Fruit fly (Drosophila melanogaster): ENCODE data around the gene CG18628.

The CG18628 gene

dm6 chr3L:10665433-10666150, 26.1 kb downstream of the CG18628 start (continued):
- peak; percentile 67 for TF ChIP-seq Sry-β (GFP tag; optimal IDR thresholded peaks at IDR 0.05)
- no peak for TF ChIP-seq dan (GFP tag; IDR thresholded peaks at IDR 0.05)
- peak; percentile 74 for TF ChIP-seq CG6272 (GFP tag; IDR thresholded peaks at IDR 0.05)
- TF ChIP-seq CG31441 (GFP tag; IDR thresholded peaks at IDR 0.05): peak; percentile 97
- peak; percentile 83 for TF ChIP-seq MTF-1 (GFP tag; optimal IDR thresholded peaks at IDR 0.05; ENCODE audit: borderline replicate concordance)
- peak; percentile 91 for TF ChIP-seq ewg (GFP tag; optimal IDR thresholded peaks at IDR 0.05)
- TF ChIP-seq BEAF-32 (GFP tag; optimal IDR thresholded peaks at IDR 0.05): peak; percentile 21
- TF ChIP-seq CG17568 (GFP tag; optimal IDR thresholded peaks at IDR 0.05): peak; percentile 95
- peak; percentile 95 for TF ChIP-seq CG10147 (GFP tag; optimal IDR thresholded peaks at IDR 0.05)
- peak; percentile 92 for TF ChIP-seq CG13123 (GFP tag; optimal IDR thresholded peaks at IDR 0.05)
- peak; percentile 96 for TF ChIP-seq CG34376 (GFP tag; optimal IDR thresholded peaks at IDR 0.05)
- peak; percentile 85 for TF ChIP-seq CG12744 (GFP tag; optimal IDR thresholded peaks at IDR 0.05)
- peak; percentile 9 for TF ChIP-seq CG14965 (GFP tag; optimal IDR thresholded peaks at IDR 0.05; ENCODE audit: borderline replicate concordance)
- peak; percentile 97 for TF ChIP-seq tio (GFP tag; optimal IDR thresholded peaks at IDR 0.05)
- peak; percentile 67 for TF ChIP-seq NK7.1 (GFP tag; optimal IDR thresholded peaks at IDR 0.05)
- peak; percentile 91 for TF ChIP-seq CG3847 (GFP tag; IDR thresholded peaks at IDR 0.05)
- no peak for TF ChIP-seq pzg (GFP tag; optimal IDR thresholded peaks at IDR 0.05)
- peak; percentile 56 for TF ChIP-seq sima (GFP tag; optimal IDR thresholded peaks at IDR 0.05)
- TF ChIP-seq her (GFP tag; optimal IDR thresholded peaks at IDR 0.05): peak; percentile 35
- TF ChIP-seq CG16779 (GFP tag; IDR thresholded peaks at IDR 0.05): 0 out of 2 replicates have a peak, but pooled peaks have one; percentile 57
- TF ChIP-seq dpn (GFP tag; optimal IDR thresholded peaks at IDR 0.05): peak; percentile 86 to 95
- peak; percentile 85 for TF ChIP-seq Adf1 (GFP tag; IDR thresholded peaks at IDR 0.05)
- TF ChIP-seq eve (GFP tag; optimal IDR thresholded peaks at IDR 0.05): peak; percentile 79 to 100
- peak; percentile 72 for TF ChIP-seq CG8478 (optimal IDR thresholded peaks at IDR 0.05)
- peak; percentile 69 for TF ChIP-seq CG9609 (GFP tag; optimal IDR thresholded peaks at IDR 0.05)
- TF ChIP-seq sob (GFP tag; IDR thresholded peaks at IDR 0.05): peak; percentile 85; the same call in 1 of the 2 replicates
- TF ChIP-seq CG12769 (tag; optimal IDR thresholded peaks at IDR 0.05): peak; percentile 92
- TF ChIP-seq Hr51 (GFP tag; optimal IDR thresholded peaks at IDR 0.05): peak; percentile 93 to 99
- peak; percentile 96 for TF ChIP-seq Hr3 (GFP tag; optimal IDR thresholded peaks at IDR 0.05)
- peak in 2 of 3 experiments; percentile 73 to 98 for TF ChIP-seq Stat92E (GFP tag; optimal IDR thresholded peaks at IDR 0.05)
- TF ChIP-seq pho (GFP tag; optimal IDR thresholded peaks at IDR 0.05): peak; percentile 83
- TF ChIP-seq ash1 (GFP tag; optimal IDR thresholded peaks at IDR 0.05): peak; percentile 66
- TF ChIP-seq CG7556 (GFP tag; optimal IDR thresholded peaks at IDR 0.05): peak; percentile 99
- TF ChIP-seq CG32532 (GFP tag; IDR thresholded peaks at IDR 0.05): peak; percentile 91
- TF ChIP-seq CG18599 (GFP tag; optimal IDR thresholded peaks at IDR 0.05): peak; percentile 96
- no peak; the same call in 1 of the 2 replicates for TF ChIP-seq Scr (GFP tag; IDR thresholded peaks at IDR 0.05; ENCODE audit: partially characterized antibody)
- peak; percentile 98 for TF ChIP-seq dmrt11E (tag; optimal IDR thresholded peaks at IDR 0.05)
- TF ChIP-seq CG32767 (GFP tag; IDR thresholded peaks at IDR 0.05): peak; percentile 93
- peak; percentile 84 for TF ChIP-seq CG2889 (GFP tag; IDR thresholded peaks at IDR 0.05)
- peak; percentile 43 for TF ChIP-seq ftz-f1 (GFP tag; optimal IDR thresholded peaks at IDR 0.05)
- peak; percentile 59; the same call in 1 of the 2 replicates for TF ChIP-seq gt (GFP tag; IDR thresholded peaks at IDR 0.05)
- TF ChIP-seq Ets65A (GFP tag): peak; percentile 95
